Fruit fly (Drosophila melanogaster): ENCODE results near the gene CG14270.

The CG14270 gene

DNA sequence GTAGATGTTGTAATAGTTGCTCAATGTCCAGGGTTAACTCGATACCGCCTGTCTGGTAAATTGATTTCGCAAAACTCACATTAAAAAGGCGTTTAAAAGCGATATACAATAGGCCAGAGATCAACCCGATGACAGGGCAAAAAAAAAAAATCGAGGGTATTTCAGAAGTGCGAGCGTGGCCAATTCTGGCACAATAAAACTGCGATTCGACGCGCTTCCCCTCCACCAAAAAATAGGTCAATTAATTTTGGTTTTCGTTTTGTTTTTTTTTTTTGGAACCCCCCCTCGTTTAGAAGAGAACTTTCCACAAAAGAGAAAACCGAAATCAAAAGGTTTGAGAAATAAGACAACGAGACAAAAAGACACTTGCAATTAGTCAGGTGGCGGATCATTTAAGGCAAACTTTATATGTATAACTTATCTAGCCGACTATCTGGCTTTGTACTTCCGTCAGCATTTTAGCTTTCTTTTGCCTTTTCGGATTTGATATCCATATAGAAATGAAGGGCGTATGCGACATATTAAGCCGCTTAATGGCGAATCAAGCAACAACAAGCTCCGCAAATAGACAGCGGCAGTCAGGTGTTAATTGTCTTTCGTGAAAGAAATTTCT, 14.6 kb downstream of the CG14270 start:
- TF ChIP-seq psq (optimal IDR thresholded peaks at IDR 0.05) (no peak), Myc (optimal IDR thresholded peaks at IDR 0.05) (no peak), h (optimal IDR thresholded peaks at IDR 0.05) (no peak), Sin3A (optimal IDR thresholded peaks at IDR 0.05) (no peak), ttk (optimal IDR thresholded peaks at IDR 0.05) (no peak), insv (optimal IDR thresholded peaks at IDR 0.05) (no peak)

DNA sequence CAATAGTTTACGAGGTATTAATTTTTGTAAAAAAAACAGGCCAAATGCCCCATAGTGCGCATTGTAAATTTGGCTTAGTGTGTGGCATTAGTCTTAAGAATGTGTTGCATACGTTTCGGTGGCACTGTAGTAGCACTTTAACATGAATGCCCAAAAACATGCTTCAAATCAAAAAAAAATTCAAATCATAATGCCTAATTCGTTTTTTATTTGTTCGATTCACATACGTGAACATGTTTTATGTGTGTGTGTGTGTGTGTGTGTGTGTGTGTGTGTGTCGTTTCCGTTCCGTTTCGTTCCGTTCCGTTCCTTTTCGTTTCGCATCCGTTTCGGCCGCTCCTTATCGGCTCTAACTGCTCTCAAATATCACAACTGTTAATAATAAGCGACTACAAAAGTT, 19.6 kb downstream of the CG14270 start:
- TF ChIP-seq insv (optimal IDR thresholded peaks at IDR 0.05), result no peak
- TF ChIP-seq h (optimal IDR thresholded peaks at IDR 0.05), result no peak
- no peak for TF ChIP-seq Myc (optimal IDR thresholded peaks at IDR 0.05)
- TF ChIP-seq ttk (optimal IDR thresholded peaks at IDR 0.05), result no peak
- TF ChIP-seq psq (optimal IDR thresholded peaks at IDR 0.05), result no peak
- TF ChIP-seq Sin3A (optimal IDR thresholded peaks at IDR 0.05), result no peak

DNA sequence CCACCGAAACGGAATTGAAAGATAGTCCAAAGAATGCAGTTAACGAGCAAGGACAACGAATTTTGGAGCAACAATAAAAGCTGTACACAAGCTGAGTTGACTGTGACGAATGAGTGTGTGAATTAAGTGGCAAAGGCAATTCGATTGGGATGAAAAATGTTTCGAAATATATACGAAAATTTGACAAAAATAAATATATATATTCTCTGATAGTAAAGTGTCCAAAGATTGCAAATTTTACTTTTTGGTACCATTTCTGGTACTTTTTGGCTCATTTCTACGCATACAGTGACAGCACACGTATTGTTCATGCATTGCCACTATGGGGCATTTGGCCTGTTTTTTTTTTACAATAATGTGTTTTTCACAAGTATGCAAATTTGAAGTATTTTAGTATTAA, 21.2 kb downstream of the CG14270 start, which contains the start of gene CG16781:
CG16781 (minus strand) TSS at position 101 of the 400 bp plus-strand sequence.
- TF ChIP-seq psq (optimal IDR thresholded peaks at IDR 0.05), result no peak
- no peak for TF ChIP-seq ttk (optimal IDR thresholded peaks at IDR 0.05)
- TF ChIP-seq Myc (optimal IDR thresholded peaks at IDR 0.05), result no peak
- TF ChIP-seq Sin3A (optimal IDR thresholded peaks at IDR 0.05), result no peak
- no peak for TF ChIP-seq h (optimal IDR thresholded peaks at IDR 0.05)
- TF ChIP-seq insv (optimal IDR thresholded peaks at IDR 0.05), result no peak

DNA sequence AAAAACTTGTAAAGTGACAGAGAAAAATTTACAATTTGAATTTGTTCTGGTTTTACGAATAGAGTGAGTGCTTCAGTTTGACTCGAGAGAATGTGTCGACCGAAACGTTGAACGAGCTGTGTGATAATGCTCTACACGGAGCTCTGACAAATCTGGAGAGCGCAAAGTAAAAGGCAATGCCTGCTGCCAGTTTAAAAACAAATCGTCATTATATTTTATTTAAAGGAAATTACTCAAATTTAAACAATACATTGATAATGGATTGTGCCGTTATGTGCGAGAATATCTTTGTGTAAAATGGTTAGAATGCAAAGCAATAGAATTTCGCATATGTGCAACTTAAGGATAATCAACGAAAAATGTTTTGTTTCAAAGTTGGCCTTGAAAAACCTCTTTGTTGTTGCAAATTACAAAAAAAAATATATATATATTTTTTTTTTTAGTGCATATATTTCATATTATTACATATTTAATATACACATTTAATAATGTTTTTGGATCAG, 25.0 kb downstream of the CG14270 start, which contains the start of the genes CG16782 and CG10801:
CG16782 (minus strand) TSS at position 101 of the 503 bp plus-strand sequence.
CG10801 (plus strand) TSS at position 453 of the 503 bp plus-strand sequence.
- TF ChIP-seq ttk (optimal IDR thresholded peaks at IDR 0.05) (no peak), Myc (optimal IDR thresholded peaks at IDR 0.05) (no peak), psq (optimal IDR thresholded peaks at IDR 0.05) (no peak), h (optimal IDR thresholded peaks at IDR 0.05) (no peak), Sin3A (optimal IDR thresholded peaks at IDR 0.05) (no peak), insv (optimal IDR thresholded peaks at IDR 0.05) (no peak)

DNA sequence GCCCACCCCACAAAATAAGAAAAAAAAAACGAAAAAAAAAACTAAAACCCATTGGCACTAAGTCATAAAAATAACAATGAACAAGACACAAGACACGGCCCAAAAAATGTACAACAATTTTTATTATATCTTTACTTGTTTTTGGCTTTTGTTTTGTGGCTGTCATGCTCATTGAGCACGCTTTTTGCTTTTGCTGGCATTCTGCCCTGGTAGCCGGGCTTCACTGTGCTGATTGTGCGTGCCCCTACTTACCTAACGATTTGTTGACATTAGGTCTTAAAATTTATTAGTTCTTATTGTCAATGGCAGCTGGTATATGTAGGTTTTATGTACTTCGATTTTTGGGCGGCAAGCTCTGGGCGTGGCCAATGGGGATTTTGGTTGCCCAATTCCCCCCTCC, 26.7 kb downstream of the CG14270 start:
- TF ChIP-seq h (optimal IDR thresholded peaks at IDR 0.05) (no peak), Sin3A (optimal IDR thresholded peaks at IDR 0.05) (no peak), ttk (optimal IDR thresholded peaks at IDR 0.05) (no peak), psq (optimal IDR thresholded peaks at IDR 0.05) (no peak), insv (optimal IDR thresholded peaks at IDR 0.05) (no peak), Myc (optimal IDR thresholded peaks at IDR 0.05) (no peak)

DNA sequence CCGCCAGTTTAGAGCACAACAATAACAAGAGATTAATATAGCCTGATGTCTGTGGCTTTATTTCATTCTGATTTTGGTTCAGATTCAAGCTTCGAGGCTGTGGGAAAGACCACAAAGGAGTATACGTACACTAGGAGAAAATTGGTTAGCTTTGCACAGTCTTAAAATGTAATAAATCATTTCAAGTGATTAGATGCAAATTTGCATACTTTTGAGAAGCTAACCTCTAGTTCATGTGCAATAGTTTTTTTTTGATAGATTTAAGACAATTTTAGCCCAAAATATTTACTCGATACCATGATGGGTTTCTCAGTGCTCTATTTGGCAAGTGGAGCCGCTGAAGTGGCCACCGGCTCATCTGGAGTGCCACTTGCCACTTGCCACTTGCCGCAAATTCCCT, 27.7 kb downstream of the CG14270 start:
- TF ChIP-seq Sin3A (optimal IDR thresholded peaks at IDR 0.05) (no peak), h (optimal IDR thresholded peaks at IDR 0.05) (no peak), psq (optimal IDR thresholded peaks at IDR 0.05) (no peak), insv (optimal IDR thresholded peaks at IDR 0.05) (no peak), Myc (optimal IDR thresholded peaks at IDR 0.05) (no peak), ttk (optimal IDR thresholded peaks at IDR 0.05) (no peak)

DNA sequence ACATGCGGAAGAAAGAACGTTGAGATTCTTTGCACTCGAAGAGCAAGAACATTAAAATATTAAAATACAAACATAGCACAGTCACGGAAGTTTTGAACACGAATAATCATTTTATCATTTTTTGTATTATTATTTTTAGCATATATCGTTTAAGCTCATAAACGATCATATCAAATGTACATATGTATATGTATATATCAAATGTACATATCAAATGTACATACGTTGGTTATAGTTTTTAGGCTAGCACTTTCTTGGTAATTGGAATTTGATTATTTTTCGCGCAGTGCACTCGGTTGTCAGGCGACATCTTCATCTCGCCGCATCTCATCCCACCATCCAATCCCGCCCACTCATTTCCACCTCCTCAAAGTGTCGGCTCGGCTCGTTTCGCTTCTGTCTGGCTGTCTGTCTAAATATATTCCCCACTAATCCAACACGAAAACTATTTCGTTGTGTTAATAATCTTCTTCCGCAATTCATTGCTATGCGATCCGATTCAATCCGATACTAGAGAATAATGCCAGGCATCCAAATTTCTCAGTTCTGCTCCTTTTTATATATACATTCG, 29.7 kb downstream of the CG14270 start:
- no peak for TF ChIP-seq h (optimal IDR thresholded peaks at IDR 0.05)

DNA sequence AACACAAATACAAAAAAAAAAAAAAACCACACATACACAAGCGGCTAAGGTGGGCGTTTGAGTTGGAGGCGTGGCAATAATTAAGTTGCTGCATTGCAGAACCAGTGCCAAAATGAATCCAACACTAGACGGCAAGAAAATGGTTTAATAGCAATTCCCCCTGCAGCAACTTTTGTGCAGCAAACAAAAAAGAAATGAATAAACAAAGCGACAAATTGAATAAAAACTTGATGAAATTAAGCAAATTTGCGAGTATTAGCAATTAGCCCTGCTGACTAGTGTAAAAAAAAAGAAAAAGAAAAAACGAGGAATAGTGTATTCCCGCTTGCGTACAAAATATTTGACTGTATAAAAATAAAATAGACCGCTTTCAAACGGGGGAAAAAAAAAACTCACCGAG, 30.5 kb downstream of the CG14270 start:
- TF ChIP-seq insv (optimal IDR thresholded peaks at IDR 0.05), result no peak
- TF ChIP-seq Sin3A (optimal IDR thresholded peaks at IDR 0.05), result no peak
- TF ChIP-seq psq (optimal IDR thresholded peaks at IDR 0.05), result no peak
- TF ChIP-seq Myc (optimal IDR thresholded peaks at IDR 0.05), result no peak
- TF ChIP-seq h (optimal IDR thresholded peaks at IDR 0.05), result no peak
- TF ChIP-seq ttk (optimal IDR thresholded peaks at IDR 0.05), result no peak

DNA sequence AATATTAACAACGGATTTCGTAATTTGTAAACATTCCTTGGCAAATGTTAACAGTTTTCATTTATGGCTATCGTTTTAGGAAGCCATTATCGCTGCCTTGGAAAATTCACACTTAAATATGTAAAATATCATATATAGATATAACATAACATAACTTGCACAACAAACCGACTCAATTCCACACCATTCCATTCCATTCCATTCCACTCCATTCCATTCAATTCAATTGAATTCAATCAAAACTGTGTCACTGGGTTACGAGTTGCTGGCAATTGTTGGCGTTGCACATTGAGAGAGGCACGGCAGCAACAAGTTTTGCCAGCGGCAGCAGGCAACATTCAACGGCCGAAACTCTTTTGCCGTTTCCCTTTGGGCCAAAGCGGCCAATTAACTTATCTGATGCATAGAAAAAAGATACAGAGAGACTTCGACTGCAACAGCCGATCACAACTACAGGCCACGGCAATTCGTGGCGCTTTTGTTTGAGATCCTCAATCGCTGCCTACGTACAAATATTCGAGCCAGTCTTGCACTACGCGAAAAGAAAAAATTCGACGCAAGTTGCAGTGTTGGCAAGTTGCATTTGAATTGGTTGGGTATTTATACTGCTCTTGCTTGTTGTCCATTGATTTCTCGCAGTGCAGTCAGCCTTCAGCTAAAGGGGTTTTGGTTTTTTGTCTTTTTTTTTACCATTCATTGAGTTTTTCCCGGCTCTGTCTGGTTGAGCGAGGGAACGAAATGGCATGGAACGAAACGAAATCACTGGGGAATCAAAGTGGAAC, 31.9 kb downstream of the CG14270 start:
- TF ChIP-seq h (optimal IDR thresholded peaks at IDR 0.05) (no peak), ttk (optimal IDR thresholded peaks at IDR 0.05) (no peak), Sin3A (optimal IDR thresholded peaks at IDR 0.05) (no peak), insv (optimal IDR thresholded peaks at IDR 0.05) (no peak), psq (optimal IDR thresholded peaks at IDR 0.05) (no peak), Myc (optimal IDR thresholded peaks at IDR 0.05) (no peak)

DNA sequence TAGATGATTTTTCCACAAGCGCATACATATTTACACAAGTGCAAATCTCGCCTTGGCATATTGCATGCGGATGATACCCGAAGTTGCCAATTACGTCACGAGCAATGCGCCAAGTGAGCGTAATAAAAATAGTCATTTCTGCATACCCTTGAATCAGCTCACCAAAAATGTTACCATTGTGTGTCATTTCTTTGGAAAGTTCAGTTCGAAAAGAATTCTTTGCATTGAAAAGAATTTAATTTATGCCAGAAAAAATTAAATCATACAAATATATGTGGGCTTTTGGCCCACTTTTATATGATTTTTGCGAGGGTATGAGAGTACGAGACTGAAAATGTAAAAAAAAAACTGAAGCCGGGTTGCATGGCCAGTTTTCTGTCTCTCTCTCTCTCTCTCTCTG, 33.3 kb downstream of the CG14270 start:
- TF ChIP-seq Myc (optimal IDR thresholded peaks at IDR 0.05) (no peak), psq (optimal IDR thresholded peaks at IDR 0.05) (no peak), ttk (optimal IDR thresholded peaks at IDR 0.05) (no peak), h (optimal IDR thresholded peaks at IDR 0.05) (no peak), insv (optimal IDR thresholded peaks at IDR 0.05) (no peak), Sin3A (optimal IDR thresholded peaks at IDR 0.05) (no peak)

DNA sequence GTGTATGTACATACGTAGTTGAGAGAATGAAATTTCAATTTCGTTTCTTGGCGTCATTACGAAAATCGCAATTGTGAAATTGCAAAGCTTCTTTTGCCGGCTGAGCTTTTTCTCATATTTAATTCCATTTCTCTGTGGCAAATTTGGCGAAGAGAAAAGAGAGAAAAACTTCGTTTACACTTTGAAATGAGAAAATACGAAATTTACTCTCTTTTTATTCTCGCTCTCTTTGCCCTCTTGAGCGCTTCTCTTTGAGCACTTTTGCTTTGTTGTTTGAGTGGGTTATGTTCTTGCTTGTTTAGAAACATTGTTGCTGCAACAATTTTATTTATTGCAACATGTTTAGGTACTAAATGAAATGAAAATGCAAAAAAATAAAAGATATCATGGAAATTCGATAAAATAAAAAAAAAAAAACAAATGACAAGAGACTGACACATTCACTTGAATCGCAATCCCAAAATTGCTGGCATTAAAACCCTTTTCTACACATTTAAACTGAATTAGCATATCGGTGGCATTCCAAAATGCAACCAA, 33.9 kb downstream of the CG14270 start:
- TF ChIP-seq h (optimal IDR thresholded peaks at IDR 0.05) (no peak), Myc (optimal IDR thresholded peaks at IDR 0.05) (no peak), ttk (optimal IDR thresholded peaks at IDR 0.05) (no peak), Sin3A (optimal IDR thresholded peaks at IDR 0.05) (no peak), psq (optimal IDR thresholded peaks at IDR 0.05) (no peak), insv (optimal IDR thresholded peaks at IDR 0.05) (no peak)

DNA sequence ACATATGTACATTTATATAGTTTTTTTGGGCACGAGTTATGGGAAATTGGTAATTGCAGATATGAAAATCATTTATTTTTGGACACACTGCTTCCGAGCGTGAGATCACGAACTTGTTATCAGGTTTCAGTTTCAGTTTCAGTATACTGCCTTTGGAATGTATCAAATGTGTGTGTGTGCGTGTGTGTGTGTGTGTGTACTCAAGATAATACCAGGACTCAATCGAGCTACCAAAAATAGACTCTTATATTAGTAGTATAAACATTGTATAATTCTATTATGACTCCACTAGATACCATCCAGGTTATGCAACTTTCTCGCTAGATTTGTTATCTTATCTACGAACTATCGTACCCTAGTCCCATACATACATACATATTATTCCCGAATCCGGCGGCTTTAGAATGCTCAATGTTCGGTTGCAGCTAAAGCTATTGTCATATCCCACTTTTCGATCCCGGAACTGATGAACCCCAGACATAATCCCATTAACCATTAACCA, 36.2 kb downstream of the CG14270 start, which contains the start of gene CG12535:
CG12535 (minus strand) TSS at position 51 of the 502 bp plus-strand sequence.
- TF ChIP-seq ttk (optimal IDR thresholded peaks at IDR 0.05) (no peak), Sin3A (optimal IDR thresholded peaks at IDR 0.05) (no peak), psq (optimal IDR thresholded peaks at IDR 0.05) (no peak), insv (optimal IDR thresholded peaks at IDR 0.05) (no peak), Myc (optimal IDR thresholded peaks at IDR 0.05) (no peak), h (optimal IDR thresholded peaks at IDR 0.05) (no peak)
